Fruit fly (Drosophila melanogaster): ENCODE data around the gene mbo.
A peak's percentile ranks its signal among the peaks of the same experiment; 100 is the strongest.

The mbo gene

dm6 chr3R:12727944-12728649 lies 49.2 kb upstream of the mbo start (continued):
- TF ChIP-seq zen2 (GFP tag; IDR thresholded peaks at IDR 0.05; ENCODE audit: partially characterized antibody), result no peak
- peak; percentile 31 for TF ChIP-seq mam (GFP tag; optimal IDR thresholded peaks at IDR 0.05)
- no peak for TF ChIP-seq twi (tag; optimal IDR thresholded peaks at IDR 0.05)
- TF ChIP-seq Myb (GFP tag; optimal IDR thresholded peaks at IDR 0.05), result peak; percentile 1
- no peak for TF ChIP-seq Atf3 (GFP tag; optimal IDR thresholded peaks at IDR 0.05)
- TF ChIP-seq Lpt (GFP tag; optimal IDR thresholded peaks at IDR 0.05), result no peak
- TF ChIP-seq Antp (GFP tag; optimal IDR thresholded peaks at IDR 0.05), result peak; percentile 2
- TF ChIP-seq row (GFP tag; IDR thresholded peaks at IDR 0.05), result peak; percentile 54
- TF ChIP-seq ssp (GFP tag; IDR thresholded peaks at IDR 0.05), result peak; percentile 19; the same call in 1 of the 2 replicates
- TF ChIP-seq chif (GFP tag; optimal IDR thresholded peaks at IDR 0.05), result peak in 1 of 2 experiments; percentile 19
- no peak; the same call in 1 of the 2 replicates for TF ChIP-seq esg (GFP tag; conservative IDR thresholded peaks at IDR 0.05)
- no peak for TF ChIP-seq prd (optimal IDR thresholded peaks at IDR 0.05)
- TF ChIP-seq prd (GFP tag; IDR thresholded peaks at IDR 0.05), result peak; percentile 39; the same call in 2 of the 3 replicates
- peak; percentile 61; the same call in 2 of the 3 replicates for TF ChIP-seq ci (GFP tag; IDR thresholded peaks at IDR 0.05)
- TF ChIP-seq pum (GFP tag; optimal IDR thresholded peaks at IDR 0.05), result peak; percentile 20
- TF ChIP-seq CG6813 (GFP tag; optimal IDR thresholded peaks at IDR 0.05), result peak; percentile 52
- no peak for TF ChIP-seq croc (GFP tag; conservative IDR thresholded peaks at IDR 0.05)
- TF ChIP-seq otp (GFP tag; IDR thresholded peaks at IDR 0.05), result 0 out of 3 replicates have a peak, but pooled peaks have one; percentile 19
- no peak for TF ChIP-seq CG9876 (GFP tag; optimal IDR thresholded peaks at IDR 0.05)
- TF ChIP-seq Adf1 (GFP tag; IDR thresholded peaks at IDR 0.05), result no peak
- peak; percentile 8 for TF ChIP-seq sd (tag; optimal IDR thresholded peaks at IDR 0.05)
- TF ChIP-seq tx (GFP tag; optimal IDR thresholded peaks at IDR 0.05), result peak; percentile 21
- peak; percentile 20 for TF ChIP-seq CG3281 (GFP tag; optimal IDR thresholded peaks at IDR 0.05)
- TF ChIP-seq scrt (GFP tag; optimal IDR thresholded peaks at IDR 0.05), result peak; percentile 26
- TF ChIP-seq Rx (GFP tag; IDR thresholded peaks at IDR 0.05), result peak; percentile 46; the same call in 1 of the 2 replicates
- no peak for TF ChIP-seq lola (GFP tag; optimal IDR thresholded peaks at IDR 0.05)
- TF ChIP-seq dmrt99B (tag; optimal IDR thresholded peaks at IDR 0.05), result peak; percentile 40
- TF ChIP-seq CG13287 (GFP tag; IDR thresholded peaks at IDR 0.05; ENCODE audit: partially characterized antibody), result no peak
- no peak for TF ChIP-seq pita (GFP tag; optimal IDR thresholded peaks at IDR 0.05)
- TF ChIP-seq hbn (GFP tag; IDR thresholded peaks at IDR 0.05; ENCODE audit: partially characterized antibody), result no peak
- no peak for TF ChIP-seq CG6272 (GFP tag; IDR thresholded peaks at IDR 0.05)
- TF ChIP-seq E2f2 (GFP tag; IDR thresholded peaks at IDR 0.05), result no peak
- TF ChIP-seq Fer1 (GFP tag; optimal IDR thresholded peaks at IDR 0.05), result peak; percentile 47
- no peak for TF ChIP-seq pros (GFP tag; optimal IDR thresholded peaks at IDR 0.05)
- peak; percentile 28; the same call in 1 of the 2 replicates for TF ChIP-seq Atf6 (GFP tag; IDR thresholded peaks at IDR 0.05)
- TF ChIP-seq wor (GFP tag; IDR thresholded peaks at IDR 0.05), result no peak
- no peak for TF ChIP-seq aop (GFP tag; IDR thresholded peaks at IDR 0.05)
- TF ChIP-seq dpn (GFP tag; optimal IDR thresholded peaks at IDR 0.05), result peak; percentile 15 to 26
- peak; percentile 36 for TF ChIP-seq CG2678 (tag; optimal IDR thresholded peaks at IDR 0.05)
- TF ChIP-seq Pdp1 (GFP tag; optimal IDR thresholded peaks at IDR 0.05), result peak; percentile 6 to 83
- TF ChIP-seq dati (GFP tag; IDR thresholded peaks at IDR 0.05), result no peak
- TF ChIP-seq PHDP (tag; optimal IDR thresholded peaks at IDR 0.05), result peak; percentile 21
- no peak for TF ChIP-seq CG16863 (GFP tag; optimal IDR thresholded peaks at IDR 0.05)
- TF ChIP-seq HLH54F (GFP tag; optimal IDR thresholded peaks at IDR 0.05), result no peak
- peak; percentile 71 for TF ChIP-seq Med (GFP tag)
- TF ChIP-seq CG32767 (GFP tag; IDR thresholded peaks at IDR 0.05), result no peak
- peak; percentile 62 for TF ChIP-seq Hmr (GFP tag; optimal IDR thresholded peaks at IDR 0.05)
- TF ChIP-seq peb (GFP tag; IDR thresholded peaks at IDR 0.05), result 0 out of 2 replicates have a peak, but pooled peaks have one; percentile 16
- no peak for TF ChIP-seq nerfin-1 (tag; optimal IDR thresholded peaks at IDR 0.05)
- no peak for TF ChIP-seq Nf-YC (tag; optimal IDR thresholded peaks at IDR 0.05)
